Fruit fly (Drosophila melanogaster) ovary, adult (tissue): Measurements from ENCODE around the gene CG15021.

Source experiments
- CG17801 ChIP-seq: fragments of 200-800 bp; optimal IDR thresholded peaks from 2 replicates; lab custom pipeline; 2019; ENCODE audit warnings: missing biosample characterization, mild to moderate bottlenecking, missing genetic modification characterization, moderate library complexity; ENCODE audit not compliant: partially characterized antibody

Gene CG15021

DNA sequence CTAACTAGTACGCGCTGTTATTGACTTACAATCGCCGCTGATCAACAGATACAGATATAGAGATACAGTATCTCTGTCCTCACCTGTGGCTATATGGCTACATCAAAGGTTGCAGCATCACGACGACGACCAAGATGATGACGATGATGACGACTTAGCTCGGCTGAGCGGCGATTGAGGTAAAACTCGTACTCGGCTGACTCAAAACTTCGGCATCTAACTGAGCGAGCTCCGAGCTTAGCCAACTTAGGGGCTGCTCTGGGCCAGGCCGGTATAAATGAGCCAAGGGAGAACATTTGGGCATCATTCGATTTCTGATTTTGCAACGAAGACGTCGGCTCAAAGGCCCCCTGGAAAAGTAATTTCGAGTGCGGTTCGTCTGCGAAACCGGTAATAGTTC lies at the start of gene CG15021:
Gene CG15021 (plus strand): TSS at position 301 of the 400 bp plus-strand sequence.
- TF ChIP-seq CG17801 (GFP tag; lab: Kevin White, UChicago) = no peak

DNA sequence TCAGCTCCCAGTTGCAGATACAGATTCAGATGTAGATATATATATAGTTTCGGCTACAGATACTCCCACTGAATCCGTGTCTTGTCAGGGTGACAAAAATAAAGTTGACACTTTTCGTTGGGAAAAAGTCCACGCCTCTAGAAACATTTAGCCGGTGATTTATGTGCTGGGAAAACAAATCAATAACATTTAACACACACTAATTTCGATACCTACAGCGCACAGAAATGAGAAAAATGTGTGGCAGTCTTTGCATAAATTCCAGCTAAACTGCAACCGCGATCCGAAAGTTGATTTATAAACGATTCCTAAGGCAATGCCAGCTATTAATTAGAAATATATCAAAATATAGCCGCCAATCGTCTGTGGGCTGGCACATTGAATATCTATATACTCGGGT lies 48.3 kb upstream of the CG15021 start:
- TF ChIP-seq CG17801 (GFP tag; lab: Kevin White, UChicago) = no peak

DNA sequence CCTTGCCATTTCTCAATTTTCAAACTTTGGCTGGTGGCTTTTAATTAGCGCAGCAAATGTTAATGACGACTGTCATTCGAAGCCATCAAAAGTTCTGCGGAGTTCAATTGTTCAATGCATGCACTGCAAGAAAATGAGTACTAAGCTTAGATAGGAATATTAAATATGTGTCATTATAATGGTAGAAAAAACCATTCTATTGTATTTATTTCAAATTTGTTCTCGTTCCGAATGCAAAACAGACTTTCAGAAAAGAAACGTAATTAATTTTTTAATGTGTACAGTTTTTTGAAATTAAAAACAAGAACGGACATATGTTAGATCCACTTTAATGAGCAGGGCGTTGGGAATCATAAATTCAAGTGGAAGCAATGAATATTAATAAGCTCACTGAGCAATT lies 47.4 kb upstream of the CG15021 start:
- TF ChIP-seq CG17801 (GFP tag; lab: Kevin White, UChicago) = no peak

- no peak for TF ChIP-seq CG17801 (GFP tag; lab: Kevin White, UChicago)
These were observed 43.7 kb upstream of the CG15021 start for dm6 chr3L:4392851-4393250.

DNA sequence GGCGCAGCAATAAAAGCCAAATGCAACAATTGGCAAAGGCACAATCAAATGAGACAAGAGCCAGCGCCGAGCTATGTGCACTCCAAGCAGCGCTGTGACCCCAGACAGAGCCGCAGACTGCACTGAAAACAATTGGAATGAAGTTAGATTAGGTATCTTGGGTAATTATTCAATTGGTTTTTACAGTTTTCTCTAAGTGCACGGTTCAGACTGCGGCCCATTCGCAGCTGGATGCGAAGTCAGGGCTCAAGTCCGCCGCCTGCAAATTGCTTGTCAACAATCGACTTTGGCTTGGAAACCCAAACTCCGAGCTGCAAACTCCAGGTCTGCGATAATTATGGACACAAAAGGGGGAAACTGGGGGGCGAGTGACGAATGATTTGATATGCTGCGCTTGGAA lies 42.9 kb upstream of the CG15021 start:
- no peak for TF ChIP-seq CG17801 (GFP tag; lab: Kevin White, UChicago)

DNA sequence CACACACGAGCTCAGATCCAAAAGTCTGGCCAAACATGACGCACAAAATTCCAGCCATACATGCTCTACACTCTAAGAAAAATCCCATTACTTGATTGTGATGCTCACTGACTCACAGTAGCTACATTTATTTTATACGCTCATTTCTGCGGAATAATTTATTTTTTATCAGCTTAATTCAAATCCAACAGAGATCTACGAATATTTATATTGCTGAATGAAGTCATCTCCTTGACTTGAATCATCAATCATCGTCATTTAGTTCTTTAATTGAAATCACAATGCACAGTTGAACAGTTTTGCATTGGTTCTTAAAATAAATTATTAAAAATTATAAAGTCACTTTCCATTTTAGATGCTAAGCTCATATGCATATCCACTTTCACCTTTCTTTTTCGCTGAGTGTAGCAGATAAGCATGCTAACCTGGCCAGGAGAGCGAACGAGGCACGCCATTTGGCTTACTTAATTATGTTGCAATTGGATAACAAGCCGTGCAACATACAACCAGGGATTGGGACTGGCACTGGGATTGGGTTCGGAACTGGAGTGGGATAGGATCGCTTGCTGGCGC lies 40.9 kb upstream of the CG15021 start:
- no peak for TF ChIP-seq CG17801 (GFP tag; lab: Kevin White, UChicago)

dm6 chr3L:4396372-4396771 lies 40.1 kb upstream of the CG15021 start:
- no peak for TF ChIP-seq CG17801 (GFP tag; lab: Kevin White, UChicago)

dm6 chr3L:4397137-4397536 lies 39.4 kb upstream of the CG15021 start:
- TF ChIP-seq CG17801 (GFP tag; lab: Kevin White, UChicago) = no peak

dm6 chr3L:4397874-4398273 lies 38.6 kb upstream of the CG15021 start:
- TF ChIP-seq CG17801 (GFP tag; lab: Kevin White, UChicago) = no peak

- no peak for TF ChIP-seq CG17801 (GFP tag; lab: Kevin White, UChicago)
These were observed 36.6 kb upstream of the CG15021 start for dm6 chr3L:4399905-4400304.

dm6 chr3L:4401241-4401640 lies 35.3 kb upstream of the CG15021 start:
- TF ChIP-seq CG17801 (GFP tag; lab: Kevin White, UChicago) = no peak

DNA sequence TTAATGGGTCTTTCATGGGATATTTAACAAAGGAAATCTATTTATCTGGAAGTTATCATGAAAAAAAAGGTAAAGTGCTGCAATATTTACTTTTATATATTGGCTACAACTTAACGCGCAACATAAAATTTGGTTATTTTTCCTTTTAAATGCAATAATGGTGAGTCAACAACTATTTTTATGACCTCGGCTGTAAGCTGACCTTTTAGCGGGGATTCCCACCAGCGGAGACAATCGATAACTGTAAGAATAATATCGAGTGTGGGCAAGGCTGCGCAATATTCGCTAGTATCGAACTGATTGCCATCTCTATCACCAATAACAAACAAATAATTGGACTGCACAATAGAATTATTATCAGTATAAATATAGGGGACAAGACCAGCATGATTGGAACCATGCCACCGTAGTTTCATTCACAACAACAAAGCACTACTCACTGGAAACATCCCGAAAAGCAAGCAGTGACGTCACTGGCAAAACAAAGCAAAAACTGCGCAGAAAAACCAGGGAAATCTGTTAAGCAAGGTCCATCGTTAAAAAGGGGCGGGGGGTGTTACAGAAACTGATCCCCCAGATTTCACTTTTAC lies 33.2 kb upstream of the CG15021 start, which contains the start of gene Syx17:
Gene Syx17 (plus strand): TSS at position 308 of the 590 bp plus-strand sequence.
- TF ChIP-seq CG17801 (GFP tag; lab: Kevin White, UChicago) = no peak

dm6 chr3L:4405922-4406321 lies 30.6 kb upstream of the CG15021 start, which contains the start of gene CG15019:
Gene CG15019, minus strand, starts transcription at chr3L:4406059.
- TF ChIP-seq CG17801 (GFP tag; lab: Kevin White, UChicago) = no peak

- peak; percentile 49 for TF ChIP-seq CG17801 (GFP tag; lab: Kevin White, UChicago)
These were observed 29.8 kb upstream of the CG15021 start, which contains the start of gene TP53INP for dm6 chr3L:4406653-4407257. Gene TP53INP, plus strand, starts transcription at chr3L:4406943.

DNA sequence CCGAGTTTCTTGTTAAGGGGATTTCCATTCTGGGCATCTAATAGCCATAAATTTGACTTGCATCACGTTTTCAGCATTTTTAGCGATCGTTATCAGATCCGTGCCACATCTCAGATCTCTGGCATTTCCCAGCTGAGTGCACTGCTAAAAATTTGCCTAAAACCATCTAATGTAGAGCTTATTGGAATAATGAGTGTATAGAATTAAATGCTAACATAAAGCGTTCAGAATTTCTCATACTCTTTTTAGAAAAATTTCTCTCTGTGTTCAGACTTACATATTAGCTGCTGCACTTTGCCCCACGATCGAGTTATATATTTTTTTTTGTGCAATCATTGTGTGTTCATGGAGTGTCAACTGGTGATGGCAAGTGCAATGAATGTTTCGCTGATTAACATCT lies 28.8 kb upstream of the CG15021 start:
- no peak for TF ChIP-seq CG17801 (GFP tag; lab: Kevin White, UChicago)
